Worm (Caenorhabditis elegans) whole organism, dauer: ENCODE data around the gene F14E5.8.
"Not testable (repeated sequence)": the region's sequence is repeated elsewhere in the genome, so short reads cannot be mapped to it uniquely, and the experiment has no call there.

Experiments
- unc-62 ChIP-seq: sonication (generic microtip); optimal IDR thresholded peaks from 2 replicates; lab custom pipeline; 2017; ENCODE audit warnings: missing biosample characterization, missing genetic modification reagents, missing genetic modification characterization

Gene F14E5.8

ce11 chrII:8419798-8420197 lies at the start of gene F14E5.8:
Gene F14E5.8 (plus strand): TSS chrII:8420098.
- TF ChIP-seq unc-62 (GFP tag; lab: Kevin White, UChicago): not testable (repeated sequence)

DNA sequence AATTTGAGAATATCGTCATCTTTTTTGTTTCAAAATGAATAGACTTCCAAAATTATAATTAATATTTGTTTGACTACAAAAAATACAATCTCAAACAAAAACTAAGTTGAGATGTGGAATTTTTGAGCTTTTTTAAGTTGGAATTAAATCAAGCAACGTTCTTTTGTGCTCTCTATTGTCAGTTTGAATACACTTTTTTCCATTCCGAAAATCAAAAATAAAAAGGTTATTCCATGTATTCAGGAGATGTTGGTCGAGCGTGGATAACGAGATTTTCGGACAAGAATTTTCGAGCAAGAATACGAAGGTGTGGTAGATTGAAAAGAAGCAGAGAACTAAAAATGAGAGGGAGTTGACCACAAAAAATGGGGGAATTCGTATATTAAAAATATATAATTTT lies 49.7 kb upstream of the F14E5.8 start:
- no peak for TF ChIP-seq unc-62 (GFP tag; lab: Kevin White, UChicago)

DNA sequence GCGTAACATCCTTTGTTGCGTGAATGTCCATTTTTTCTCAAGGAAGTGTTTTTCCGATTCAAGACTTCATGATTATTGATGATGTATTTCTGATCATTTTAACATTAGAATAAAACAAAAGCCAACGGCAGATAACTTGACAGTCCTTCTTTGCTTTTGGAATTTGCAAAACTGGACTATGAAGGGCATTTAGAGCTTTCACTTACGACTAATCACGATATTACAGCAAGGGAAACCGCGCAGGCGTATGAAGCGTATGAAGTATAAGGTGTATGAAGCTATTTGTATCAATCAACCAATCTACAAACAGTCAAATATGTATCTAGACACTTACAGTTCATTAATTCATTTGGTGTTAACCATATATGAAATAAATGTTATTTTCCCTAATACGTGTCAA lies 42.2 kb upstream of the F14E5.8 start:
- no peak for TF ChIP-seq unc-62 (GFP tag; lab: Kevin White, UChicago)

- TF ChIP-seq unc-62 (GFP tag; lab: Kevin White, UChicago): no peak
Observed at ce11 chrII:8380188-8380587, 39.7 kb upstream of the F14E5.8 start.

DNA sequence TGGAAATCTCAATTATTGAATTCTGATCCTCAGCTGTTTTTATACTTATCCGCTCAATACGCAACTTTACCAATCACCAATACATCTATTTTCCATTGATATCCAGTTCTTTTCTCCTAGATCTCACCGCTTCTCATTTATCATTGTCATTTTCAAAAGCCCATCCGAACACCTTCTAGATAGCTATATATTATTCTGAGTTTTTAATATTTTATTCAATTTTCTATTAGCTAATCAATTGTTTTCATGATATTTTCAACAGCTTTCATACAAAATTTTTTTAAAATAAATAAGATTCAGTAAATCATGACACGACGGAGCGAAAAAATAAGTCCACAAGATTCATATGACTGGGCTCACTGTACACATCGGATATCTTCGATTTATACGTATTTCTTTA lies 38.7 kb upstream of the F14E5.8 start, which contains the start of gene F49E12.12:
Gene F49E12.12 (plus strand): TSS at position 301 of the 400 bp plus-strand sequence.
- TF ChIP-seq unc-62 (GFP tag; lab: Kevin White, UChicago): no peak

ce11 chrII:8382880-8383279 lies 37.0 kb upstream of the F14E5.8 start:
- no peak for TF ChIP-seq unc-62 (GFP tag; lab: Kevin White, UChicago)

DNA sequence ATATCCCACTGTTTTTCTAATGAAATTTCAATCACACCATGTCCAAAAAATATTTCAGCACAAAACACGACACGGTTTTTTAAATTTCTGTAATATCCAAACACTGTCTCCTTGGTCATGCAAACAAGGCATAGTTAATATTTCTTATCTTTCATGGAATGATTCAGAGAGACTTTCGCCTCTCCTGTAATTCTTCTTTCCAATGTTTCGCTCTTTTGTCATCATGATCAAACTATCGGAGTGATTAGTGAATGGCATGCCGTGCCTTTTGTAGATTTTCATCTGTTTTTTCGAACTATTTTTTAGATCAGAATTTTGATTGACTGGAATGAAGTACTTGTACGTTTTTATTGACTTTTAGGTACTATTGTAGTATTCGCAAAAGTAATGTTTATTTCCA lies 35.6 kb upstream of the F14E5.8 start:
- no peak for TF ChIP-seq unc-62 (GFP tag; lab: Kevin White, UChicago)

- TF ChIP-seq unc-62 (GFP tag; lab: Kevin White, UChicago): no peak
Observed at ce11 chrII:8385561-8385960, 34.3 kb upstream of the F14E5.8 start.

ce11 chrII:8386897-8387296 lies 33.0 kb upstream of the F14E5.8 start:
- no peak for TF ChIP-seq unc-62 (GFP tag; lab: Kevin White, UChicago)

DNA sequence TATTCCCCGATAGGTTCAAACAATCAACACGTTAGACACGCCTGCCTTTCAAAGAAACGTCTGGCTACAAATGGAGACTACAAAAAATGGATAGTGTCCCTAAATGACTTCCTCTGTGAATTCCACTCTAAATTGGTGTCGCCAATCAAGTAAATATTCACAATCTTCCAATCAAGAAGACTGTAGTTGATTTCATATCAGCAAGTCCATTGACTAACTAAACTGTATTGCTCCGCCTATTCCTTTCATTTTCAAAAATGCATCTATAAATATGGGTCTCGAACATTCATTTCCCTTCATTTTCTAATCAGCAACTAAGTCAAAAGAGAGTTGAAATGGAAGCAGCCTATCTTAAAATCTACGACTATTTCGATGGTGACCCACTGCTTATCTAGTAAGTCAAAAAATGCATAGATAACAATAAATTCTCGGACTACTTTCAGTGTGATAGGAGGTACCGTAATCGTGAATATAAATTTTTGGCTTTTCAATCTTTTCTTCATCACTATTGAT lies 31.8 kb upstream of the F14E5.8 start, which contains the start of gene drd-1:
Gene drd-1 (plus strand): TSS at position 51 of the 513 bp plus-strand sequence.
- no peak for TF ChIP-seq unc-62 (GFP tag; lab: Kevin White, UChicago)

DNA sequence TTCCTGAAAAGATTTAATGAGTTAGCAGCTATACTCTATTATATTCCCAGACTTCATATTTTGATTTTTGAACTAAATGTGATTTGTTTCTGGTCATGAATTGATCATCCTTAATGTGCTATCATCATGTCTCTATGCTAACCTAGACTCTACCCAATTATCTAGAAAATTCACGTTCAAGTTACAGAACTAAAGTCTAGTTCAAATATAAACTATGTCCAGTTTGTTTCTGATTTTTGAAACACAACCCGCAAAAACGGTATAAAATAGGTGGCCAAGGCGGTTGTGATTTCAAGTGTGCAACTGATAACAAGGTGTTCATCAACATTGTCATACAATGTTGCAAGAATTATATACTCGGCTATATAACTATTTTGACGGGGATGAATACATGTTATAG lies 29.1 kb upstream of the F14E5.8 start, which contains the start of gene F49E12.10:
Gene F49E12.10 (plus strand): TSS at position 301 of the 400 bp plus-strand sequence.
- no peak for TF ChIP-seq unc-62 (GFP tag; lab: Kevin White, UChicago)

DNA sequence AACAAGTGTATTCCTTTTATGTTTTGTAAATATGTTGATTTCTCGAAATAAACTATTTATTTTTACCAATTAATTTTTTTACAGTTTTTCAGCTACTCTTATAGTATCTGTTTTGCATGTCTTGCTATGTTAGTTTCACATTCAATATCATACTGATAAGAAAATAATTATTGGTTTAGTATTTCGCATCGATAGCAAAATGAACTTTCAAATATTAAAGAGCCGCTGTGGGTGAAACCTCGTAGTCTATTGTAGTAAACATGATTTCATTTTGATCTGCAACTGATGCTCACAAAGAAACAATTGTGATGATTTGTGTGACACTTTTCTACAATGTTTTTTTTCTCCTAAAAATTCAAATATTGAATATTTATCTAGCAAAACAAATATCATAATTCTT lies 27.7 kb upstream of the F14E5.8 start:
- TF ChIP-seq unc-62 (GFP tag; lab: Kevin White, UChicago): no peak

ce11 chrII:8394205-8394604 lies 25.7 kb upstream of the F14E5.8 start, which contains the start of gene F49E12.8:
Gene F49E12.8 (minus strand): TSS chrII:8394305.
- no peak for TF ChIP-seq unc-62 (GFP tag; lab: Kevin White, UChicago)

ce11 chrII:8396041-8396440 lies 23.9 kb upstream of the F14E5.8 start, which contains the start of gene F49E12.7:
Gene F49E12.7 (minus strand): TSS chrII:8396141.
- TF ChIP-seq unc-62 (GFP tag; lab: Kevin White, UChicago): no peak

ce11 chrII:8399064-8399463 lies 20.8 kb upstream of the F14E5.8 start, which contains the start of gene dod-23:
Gene dod-23 (minus strand): TSS chrII:8399164.
- no peak for TF ChIP-seq unc-62 (GFP tag; lab: Kevin White, UChicago)

DNA sequence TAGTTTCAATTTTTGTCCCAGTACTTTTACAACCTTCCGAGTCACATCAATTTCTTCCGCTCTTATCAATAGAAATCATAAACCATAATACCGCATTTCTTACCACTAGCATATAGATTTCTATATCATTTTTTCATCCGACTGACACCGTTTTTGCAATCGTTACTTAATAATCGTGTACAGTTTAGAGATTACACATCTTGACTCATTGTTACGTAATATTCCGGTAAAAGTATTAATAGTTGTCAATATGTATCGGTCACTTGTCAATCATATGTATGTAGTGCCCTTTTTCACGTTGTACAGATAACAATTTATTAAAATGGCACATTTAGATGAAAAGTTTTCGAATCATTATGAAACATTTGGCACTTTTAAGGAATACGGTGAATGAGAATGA lies 19.9 kb upstream of the F14E5.8 start:
- TF ChIP-seq unc-62 (GFP tag; lab: Kevin White, UChicago): no peak

DNA sequence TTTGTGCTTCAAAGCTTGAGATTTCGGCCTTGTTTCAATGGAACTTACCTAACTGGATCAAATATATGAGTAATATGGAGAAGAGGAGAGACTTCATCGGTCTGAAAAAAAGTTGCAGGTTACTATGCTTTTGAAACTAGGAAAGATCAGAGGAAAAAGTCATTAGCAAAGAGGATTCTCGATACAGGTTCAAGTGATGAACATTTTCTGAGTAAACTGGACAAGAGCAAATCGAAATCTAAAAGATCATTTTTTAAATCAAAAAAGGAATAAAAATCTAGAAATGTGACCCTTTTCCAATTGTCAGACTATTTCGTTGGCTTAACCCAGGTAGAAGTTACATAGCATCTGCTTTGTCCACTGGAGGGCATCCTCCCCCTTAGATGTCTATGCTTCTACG lies 15.2 kb upstream of the F14E5.8 start, which contains the start of gene skpo-1:
Gene skpo-1 (minus strand): TSS at position 101 of the 400 bp plus-strand sequence.
- TF ChIP-seq unc-62 (GFP tag; lab: Kevin White, UChicago): no peak
